Worm (Caenorhabditis elegans): ENCODE results near the gene faxc-1.

DNA sequence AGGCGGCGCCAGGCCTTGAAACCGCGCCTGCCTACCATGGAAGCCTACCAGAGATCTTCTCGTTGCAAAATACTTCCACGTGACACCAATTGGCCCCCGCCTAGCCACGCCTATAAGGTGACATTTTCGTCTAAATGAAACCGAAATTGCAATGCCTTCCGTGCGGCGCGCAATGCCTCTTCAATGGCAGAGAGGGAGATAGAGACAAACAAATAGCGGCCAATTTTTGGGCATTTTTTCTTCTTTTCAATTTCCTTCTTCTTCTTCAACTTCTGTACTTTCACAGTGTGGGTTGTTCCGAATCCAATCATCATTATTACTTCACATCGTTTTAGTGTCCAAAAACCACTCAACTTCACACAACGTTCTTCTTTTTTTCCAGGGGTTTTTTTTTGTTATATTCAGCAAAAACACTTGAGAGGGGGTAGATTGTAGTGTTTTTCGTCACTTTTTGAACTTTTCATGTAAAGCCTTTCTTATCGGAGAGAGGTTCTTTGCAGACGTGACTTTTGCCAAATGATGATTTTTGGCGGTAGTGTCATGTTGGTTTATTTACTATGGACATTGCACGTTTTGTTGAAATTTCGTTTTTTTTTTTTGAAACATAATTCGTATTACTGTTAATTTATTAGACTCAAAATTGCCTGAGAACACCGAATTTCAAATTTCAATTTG lies 2.7 kb upstream of the faxc-1 start:
- TF ChIP-seq W03F9.2 (tag; optimal IDR thresholded peaks at IDR 0.05): no peak
- no peak for TF ChIP-seq him-1 (tag; optimal IDR thresholded peaks at IDR 0.05)
